In genomic region chrIV:10701866-10702458, ce11 we compare ENCODE assay signal across 2 worm cellular contexts.
TF ChIP-seq lines count a peak whose summit lies in the region.

No protein-coding gene starts in this region.

TF ChIP-seq in whole organism, L1 larva, 84 proteins besides CTCF, POLR2A, EP300 and RAD21 (continued from another document):
- peak in 2 of 6 experiments; percentile 45 to 78 for TF ChIP-seq elt-3 (tag; optimal IDR thresholded peaks at IDR 0.05; lab: Kevin White, UChicago)
- TF ChIP-seq tlp-1 (tag; optimal IDR thresholded peaks at IDR 0.05; lab: Kevin White, UChicago): no peak
- peak in 1 of 2 experiments; percentile 67 for TF ChIP-seq lsy-2 (tag; optimal IDR thresholded peaks at IDR 0.05; lab: Kevin White, UChicago)
- peak; percentile 61 for TF ChIP-seq blmp-1 (tag; optimal IDR thresholded peaks at IDR 0.05; lab: Kevin White, UChicago)
- TF ChIP-seq egl-27 (tag; optimal IDR thresholded peaks at IDR 0.05; lab: Kevin White, UChicago): no peak
- no peak for TF ChIP-seq unc-130 (tag; optimal IDR thresholded peaks at IDR 0.05; lab: Kevin White, UChicago)

TF ChIP-seq in whole organism, L2 larva, 48 proteins besides CTCF, POLR2A, EP300 and RAD21 (continued from another document):
- no peak for TF ChIP-seq gmeb-1 (tag; optimal IDR thresholded peaks at IDR 0.05; lab: Kevin White, UChicago)
- peak; percentile 60 for TF ChIP-seq nhr-21 (tag; optimal IDR thresholded peaks at IDR 0.05; lab: Kevin White, UChicago)
- peak; percentile 15 for TF ChIP-seq nhr-129 (tag; optimal IDR thresholded peaks at IDR 0.05; lab: Kevin White, UChicago)
- peak; percentile 12 for TF ChIP-seq fos-1 (tag; optimal IDR thresholded peaks at IDR 0.05; lab: Kevin White, UChicago)
